Fruit fly (Drosophila melanogaster) whole organism, pupa: ENCODE results near the gene sau.

Experiments
- CG10348 ChIP-seq: fragments of 200-800 bp; sonication (Bioruptor generic); IDR thresholded peaks from 2 replicates; pipeline ENCODE4 v1.3.6; 2022; ENCODE audit warnings: missing biosample characterization, missing genetic modification characterization
- CG12605 ChIP-seq: fragments of 200-800 bp; sonication (Bioruptor generic); IDR thresholded peaks from 2 replicates; pipeline ENCODE4 v1.3.6; 2022; ENCODE audit warnings: missing biosample characterization, missing genetic modification characterization
- CG13204 ChIP-seq: fragments of 200-800 bp; sonication (Bioruptor generic); optimal IDR thresholded peaks from 2 replicates; lab custom pipeline; 2018; ENCODE audit warnings: missing biosample characterization, mild to moderate bottlenecking, missing genetic modification characterization, moderate library complexity
- CG14655 ChIP-seq: fragments of 200-800 bp; sonication (Bioruptor generic); optimal IDR thresholded peaks from 3 replicates; lab custom pipeline; 2017; ENCODE audit warnings: mild to moderate bottlenecking, missing biosample characterization, missing genetic modification reagents, missing genetic modification characterization
- CG15710 ChIP-seq: fragments of 200-800 bp; sonication (Bioruptor generic); optimal IDR thresholded peaks from 2 replicates; lab custom pipeline; 2018; ENCODE audit warnings: missing biosample characterization, mild to moderate bottlenecking, missing genetic modification characterization, moderate library complexity
- CG17806 ChIP-seq: fragments of 200-800 bp; sonication (Bioruptor generic); optimal IDR thresholded peaks from 2 replicates; lab custom pipeline; 2018; ENCODE audit warnings: missing biosample characterization, mild to moderate bottlenecking, missing genetic modification characterization, moderate library complexity
- CG32121 ChIP-seq: fragments of 200-800 bp; sonication (Bioruptor generic); IDR thresholded peaks from 2 replicates; pipeline ENCODE4 v1.3.6; 2022; ENCODE audit warnings: missing biosample characterization, missing genetic modification characterization
- CG34367 ChIP-seq: fragments of 200-800 bp; sonication (Bioruptor generic); optimal IDR thresholded peaks from 2 replicates; lab custom pipeline; 2018; ENCODE audit warnings: missing biosample characterization, mild to moderate bottlenecking, missing genetic modification characterization
- CG4496 ChIP-seq: fragments of 200-800 bp; sonication (Bioruptor generic); IDR thresholded peaks from 3 replicates; pipeline ENCODE4 v1.3.6; 2022; ENCODE audit warnings: missing biosample characterization, missing genetic modification characterization
- CG8159 ChIP-seq: fragments of 200-800 bp; sonication (Bioruptor generic); optimal IDR thresholded peaks from 3 replicates; lab custom pipeline; 2018; ENCODE audit warnings: missing biosample characterization, mild to moderate bottlenecking, missing genetic modification characterization, moderate library complexity
- CG8301 ChIP-seq: fragments of 200-800 bp; sonication (Bioruptor generic); optimal IDR thresholded peaks from 2 replicates; lab custom pipeline; 2018; ENCODE audit warnings: missing biosample characterization, mild to moderate bottlenecking, missing genetic modification characterization
- CG9948 ChIP-seq: fragments of 200-800 bp; sonication (Bioruptor generic); optimal IDR thresholded peaks from 2 replicates; lab custom pipeline; 2018; ENCODE audit warnings: missing biosample characterization, mild to moderate bottlenecking, missing genetic modification characterization, moderate library complexity
- D1 ChIP-seq: fragments of 200-800 bp; sonication (Bioruptor generic); optimal IDR thresholded peaks from 2 replicates; lab custom pipeline; 2018; ENCODE audit warnings: missing biosample characterization, mild to moderate bottlenecking, missing genetic modification characterization, moderate library complexity
- EcR ChIP-seq: fragments of 200-800 bp; sonication (Bioruptor generic); optimal IDR thresholded peaks from 3 replicates; lab custom pipeline; 2019; ENCODE audit warnings: missing biosample characterization, missing genetic modification characterization, mild to moderate bottlenecking, moderate library complexity, missing genetic modification reagents
- Ets98B ChIP-seq: fragments of 200-800 bp; sonication (Bioruptor generic); IDR thresholded peaks from 2 replicates; pipeline ENCODE4 v1.3.6; 2022; ENCODE audit warnings: missing biosample characterization, missing genetic modification characterization
- Pif1A ChIP-seq: fragments of 200-800 bp; sonication (Bioruptor generic); optimal IDR thresholded peaks from 3 replicates; lab custom pipeline; 2016; ENCODE audit warnings: missing biosample characterization, missing genetic modification characterization
- Pif1B ChIP-seq: fragments of 200-800 bp; sonication (Bioruptor generic); optimal IDR thresholded peaks from 3 replicates; lab custom pipeline; 2016; ENCODE audit warnings: missing biosample characterization, missing genetic modification characterization
- Snoo ChIP-seq: fragments of 200-800 bp; sonication (Bioruptor generic); optimal IDR thresholded peaks from 3 replicates; lab custom pipeline; 2017; ENCODE audit warnings: missing biosample characterization, mild to moderate bottlenecking, missing genetic modification characterization, inconsistent platforms
- fd96Ca ChIP-seq: fragments of 200-800 bp; sonication (Bioruptor generic); IDR thresholded peaks from 3 replicates; pipeline ENCODE4 v1.3.6; 2022; ENCODE audit warnings: missing biosample characterization, missing genetic modification characterization
- gl ChIP-seq: fragments of 200-800 bp; sonication (Bioruptor generic); optimal IDR thresholded peaks from 2 replicates; lab custom pipeline; 2018; ENCODE audit warnings: missing biosample characterization, mild to moderate bottlenecking, missing genetic modification characterization
- rn ChIP-seq: fragments of 200-800 bp; sonication (Bioruptor generic); IDR thresholded peaks from 2 replicates; pipeline ENCODE4 v1.3.6; 2022; ENCODE audit warnings: missing biosample characterization, missing genetic modification characterization

sau gene

dm6 chr2L:2179366-2179765, 46.8 kb upstream of the sau start:
- TF ChIP-seq fd96Ca (GFP tag; lab: Robert Waterston, UW) (0 out of 3 replicates have a peak, but pooled peaks have one; percentile 5), CG34367 (tag; lab: Kevin White, UChicago) (no peak)
- TF ChIP-seq, all 21 proteins: peak for 1

- TF ChIP-seq CG9948 (tag; lab: Kevin White, UChicago), result peak; percentile 89
- peak; percentile 42 for TF ChIP-seq D1 (tag; lab: Kevin White, UChicago)
- peak; percentile 61 for TF ChIP-seq EcR (GFP tag; lab: Kevin White, UChicago)
- peak; percentile 78 for TF ChIP-seq Pif1B (GFP tag; lab: Kevin White, UChicago)
- peak; percentile 90 for TF ChIP-seq CG4496 (GFP tag; lab: Robert Waterston, UW)
- TF ChIP-seq Pif1A (GFP tag; lab: Kevin White, UChicago), result peak; percentile 88
- TF ChIP-seq CG32121 (GFP tag; lab: Robert Waterston, UW), result peak; percentile 90
- peak; percentile 69 for TF ChIP-seq CG13204
- peak; percentile 91 for TF ChIP-seq Ets98B (GFP tag; lab: Robert Waterston, UW)
- peak; percentile 78 for TF ChIP-seq rn (GFP tag; lab: Robert Waterston, UW)
- TF ChIP-seq fd96Ca (GFP tag; lab: Robert Waterston, UW), result peak; percentile 82; the same call in 2 of the 3 replicates
- TF ChIP-seq gl (tag; lab: Kevin White, UChicago), result peak; percentile 67
- TF ChIP-seq CG8159 (tag; lab: Kevin White, UChicago), result peak; percentile 89
- peak; percentile 73 for TF ChIP-seq Snoo (tag; lab: Kevin White, UChicago)
- TF ChIP-seq CG8301 (tag; lab: Kevin White, UChicago), result peak; percentile 89
- peak; percentile 80 for TF ChIP-seq CG34367 (tag; lab: Kevin White, UChicago)
- TF ChIP-seq CG17806 (tag; lab: Kevin White, UChicago), result peak; percentile 89
- TF ChIP-seq CG14655 (GFP tag; lab: Kevin White, UChicago), result peak; percentile 90
- TF ChIP-seq CG12605, result peak; percentile 89
- peak; percentile 50; the same call in 1 of the 2 replicates for TF ChIP-seq CG10348
- peak; percentile 85 for TF ChIP-seq CG15710 (tag; lab: Kevin White, UChicago)
These were observed 46.0 kb upstream of the sau start for dm6 chr2L:2180120-2180539.

DNA sequence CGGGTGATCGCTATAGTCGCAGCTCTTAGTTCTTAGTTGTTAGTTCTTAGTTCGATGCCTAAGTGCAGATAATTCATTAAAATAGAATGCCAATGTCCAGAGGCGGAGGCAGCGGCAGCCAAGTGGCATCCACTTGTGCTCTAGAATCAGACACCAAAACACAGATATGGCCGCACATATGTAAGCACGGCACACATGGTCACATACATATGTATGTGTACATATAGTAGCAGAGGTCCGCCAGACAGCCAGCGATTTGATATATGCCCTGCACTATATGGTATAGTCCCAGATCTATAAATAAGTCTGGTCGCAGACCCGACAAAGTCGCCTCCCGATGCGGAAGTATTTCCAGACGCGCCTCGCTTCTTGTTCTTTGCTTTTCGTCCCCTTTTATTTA, 45.5 kb upstream of the sau start:
- TF ChIP-seq fd96Ca (GFP tag; lab: Robert Waterston, UW), result no peak
- TF ChIP-seq CG32121 (GFP tag; lab: Robert Waterston, UW), result peak; percentile 15; the same call in 1 of the 2 replicates
- TF ChIP-seq, all 21 proteins: peak for 1

DNA sequence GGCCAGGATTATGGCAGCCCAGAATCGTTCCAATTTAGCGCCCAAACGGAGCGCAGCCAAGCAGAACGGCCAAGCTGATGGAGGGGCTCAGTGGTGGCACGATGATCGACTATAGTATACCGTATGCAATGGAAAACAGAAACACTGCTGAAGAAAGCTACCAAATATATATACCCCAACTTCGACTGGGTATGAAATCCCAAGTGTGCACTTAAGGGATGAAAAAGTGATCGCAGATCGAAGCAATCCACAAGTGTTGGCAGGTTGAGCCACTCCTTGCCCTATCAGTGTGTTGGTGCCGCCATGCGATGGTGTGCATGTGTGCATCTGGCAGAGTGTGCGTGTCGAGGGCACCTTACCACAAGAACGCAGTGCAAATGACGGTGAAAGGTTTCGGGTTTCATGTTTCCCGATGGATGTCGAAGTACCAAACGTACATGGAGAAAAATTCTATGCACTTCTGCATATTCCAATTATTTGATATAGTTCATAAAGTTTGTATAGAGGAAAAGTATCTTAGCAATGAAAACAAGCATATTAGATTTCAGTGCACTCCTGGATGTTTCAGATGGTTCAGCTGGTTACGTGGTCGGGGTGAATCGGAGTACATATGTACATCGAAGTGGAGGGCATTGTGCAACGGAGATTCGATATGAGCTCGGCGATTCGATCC, 44.0 kb upstream of the sau start:
- TF ChIP-seq CG10348 (no peak), CG9948 (tag; lab: Kevin White, UChicago) (no peak), CG32121 (GFP tag; lab: Robert Waterston, UW) (no peak), CG4496 (GFP tag; lab: Robert Waterston, UW) (no peak), CG13204 (no peak), Pif1A (GFP tag; lab: Kevin White, UChicago) (no peak), CG17806 (tag; lab: Kevin White, UChicago) (no peak), D1 (tag; lab: Kevin White, UChicago) (no peak), Pif1B (GFP tag; lab: Kevin White, UChicago) (no peak), CG15710 (tag; lab: Kevin White, UChicago) (no peak), EcR (GFP tag; lab: Kevin White, UChicago) (no peak)

dm6 chr2L:2182735-2183340, 43.3 kb upstream of the sau start:
- no peak for TF ChIP-seq EcR (GFP tag; lab: Kevin White, UChicago)
- peak; percentile 83 for TF ChIP-seq gl (tag; lab: Kevin White, UChicago)
- TF ChIP-seq Snoo (tag; lab: Kevin White, UChicago), result no peak
- 0 out of 2 replicates have a peak, but pooled peaks have one; percentile 7 for TF ChIP-seq rn (GFP tag; lab: Robert Waterston, UW)
- TF ChIP-seq D1 (tag; lab: Kevin White, UChicago), result no peak
- peak; percentile 75 for TF ChIP-seq CG8301 (tag; lab: Kevin White, UChicago)
- TF ChIP-seq Pif1A (GFP tag; lab: Kevin White, UChicago), result peak; percentile 68
- peak; percentile 81 for TF ChIP-seq fd96Ca (GFP tag; lab: Robert Waterston, UW)
- TF ChIP-seq CG8159 (tag; lab: Kevin White, UChicago), result peak; percentile 80
- TF ChIP-seq Ets98B (GFP tag; lab: Robert Waterston, UW), result peak; percentile 61
- TF ChIP-seq Pif1B (GFP tag; lab: Kevin White, UChicago), result peak; percentile 79
- no peak for TF ChIP-seq CG32121 (GFP tag; lab: Robert Waterston, UW)
- peak; percentile 80 for TF ChIP-seq CG15710 (tag; lab: Kevin White, UChicago)
- peak; percentile 88 for TF ChIP-seq CG9948 (tag; lab: Kevin White, UChicago)
- TF ChIP-seq CG34367 (tag; lab: Kevin White, UChicago), result peak; percentile 86
- TF ChIP-seq CG13204, result peak; percentile 65
- peak; percentile 87 for TF ChIP-seq CG17806 (tag; lab: Kevin White, UChicago)
- peak; percentile 78 for TF ChIP-seq CG12605
- TF ChIP-seq CG14655 (GFP tag; lab: Kevin White, UChicago), result peak; percentile 87
- TF ChIP-seq CG4496 (GFP tag; lab: Robert Waterston, UW), result peak; percentile 87
- no peak for TF ChIP-seq CG10348
